Fruit fly (Drosophila melanogaster): Measurements from ENCODE around the gene Klp31E.

The Klp31E gene

DNA sequence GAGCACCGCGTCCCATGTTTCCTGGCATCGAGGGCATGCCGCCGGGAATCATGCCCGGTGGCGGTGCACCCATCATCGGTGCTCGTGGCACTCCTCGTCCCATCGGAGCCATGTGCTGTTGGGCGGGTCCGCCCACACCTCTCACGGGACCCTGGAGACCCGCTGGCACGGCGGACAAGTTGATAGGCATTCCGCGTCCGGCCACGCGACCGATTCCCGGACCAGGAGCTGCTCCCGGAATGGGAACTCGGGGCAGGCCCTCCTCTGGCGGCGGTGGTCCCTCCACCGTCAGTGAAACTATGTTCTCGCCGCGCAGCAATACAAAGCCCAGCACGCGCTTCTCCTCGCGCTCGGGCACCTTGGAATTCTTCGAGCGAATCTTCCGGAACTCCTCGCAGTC, 11.8 kb downstream of the Klp31E start (continued):
- 0 out of 3 replicates have a peak, but pooled peaks have one; percentile 4 for TF ChIP-seq Opbp (GFP tag; IDR thresholded peaks at IDR 0.05; ENCODE audit: partially characterized antibody)
- TF ChIP-seq chn (GFP tag; optimal IDR thresholded peaks at IDR 0.05): no peak
- 0 out of 2 replicates have a peak, but pooled peaks have one; percentile 16 for TF ChIP-seq amos (GFP tag; IDR thresholded peaks at IDR 0.05; ENCODE audit: partially characterized antibody)
- no peak for TF ChIP-seq CG3838 (GFP tag; optimal IDR thresholded peaks at IDR 0.05)
- no peak for TF ChIP-seq peb (GFP tag; IDR thresholded peaks at IDR 0.05)
- no peak for TF ChIP-seq crc (GFP tag; optimal IDR thresholded peaks at IDR 0.05)
- TF ChIP-seq CG16779 (GFP tag; IDR thresholded peaks at IDR 0.05): no peak
- TF ChIP-seq CG4404 (GFP tag; IDR thresholded peaks at IDR 0.05): 0 out of 2 replicates have a peak, but pooled peaks have one; percentile 13
- no peak for TF ChIP-seq CG2678 (tag; optimal IDR thresholded peaks at IDR 0.05)
- TF ChIP-seq CG30020 (tag; optimal IDR thresholded peaks at IDR 0.05): no peak
- 0 out of 2 replicates have a peak, but pooled peaks have one; percentile 12 for TF ChIP-seq CG5953 (GFP tag; IDR thresholded peaks at IDR 0.05)
- TF ChIP-seq hkb (optimal IDR thresholded peaks at IDR 0.05): no peak
- TF ChIP-seq hkb (GFP tag; IDR thresholded peaks at IDR 0.05): no peak
- no peak for TF ChIP-seq CG15269 (tag; optimal IDR thresholded peaks at IDR 0.05)
- TF ChIP-seq unc-4 (GFP tag; IDR thresholded peaks at IDR 0.05; ENCODE audit: partially characterized antibody): no peak
- no peak for TF ChIP-seq Poxn (GFP tag; IDR thresholded peaks at IDR 0.05)
- TF ChIP-seq fru (optimal IDR thresholded peaks at IDR 0.05): no peak
- 0 out of 2 replicates have a peak, but pooled peaks have one; percentile 6 for TF ChIP-seq Dref (GFP tag; IDR thresholded peaks at IDR 0.05)
- TF ChIP-seq ato (GFP tag; IDR thresholded peaks at IDR 0.05; ENCODE audit: partially characterized antibody): 0 out of 2 replicates have a peak, but pooled peaks have one; percentile 13
- TF ChIP-seq CG9817 (tag; optimal IDR thresholded peaks at IDR 0.05): no peak
- TF ChIP-seq Fer2 (tag; optimal IDR thresholded peaks at IDR 0.05): no peak
- no peak for TF ChIP-seq CG10979 (tag; optimal IDR thresholded peaks at IDR 0.05)
- TF ChIP-seq CG3847 (GFP tag; IDR thresholded peaks at IDR 0.05): no peak
- no peak for TF ChIP-seq CG7372 (GFP tag; IDR thresholded peaks at IDR 0.05)
- TF ChIP-seq CG4424 (GFP tag; optimal IDR thresholded peaks at IDR 0.05): no peak
- no peak for TF ChIP-seq cg (GFP tag; optimal IDR thresholded peaks at IDR 0.05)
- TF ChIP-seq CG6272 (GFP tag; IDR thresholded peaks at IDR 0.05): no peak
- TF ChIP-seq Mes4 (GFP tag; optimal IDR thresholded peaks at IDR 0.05): no peak
- no peak for TF ChIP-seq ems (GFP tag; optimal IDR thresholded peaks at IDR 0.05)

- TF ChIP-seq CG2129 (GFP tag; IDR thresholded peaks at IDR 0.05; ENCODE audit: partially characterized antibody): peak; percentile 31; the same call in 1 of the 2 replicates
- no peak for TF ChIP-seq CG10654 (GFP tag; optimal IDR thresholded peaks at IDR 0.05)
- peak; percentile 15 for TF ChIP-seq CrebB (tag; optimal IDR thresholded peaks at IDR 0.05)
- TF ChIP-seq CG6765 (GFP tag; optimal IDR thresholded peaks at IDR 0.05): no peak
- TF ChIP-seq CG16813 (GFP tag; IDR thresholded peaks at IDR 0.05; ENCODE audit: partially characterized antibody): peak; percentile 82
- peak; percentile 16 for TF ChIP-seq CoRest (tag; optimal IDR thresholded peaks at IDR 0.05)
- TF ChIP-seq CG3838 (GFP tag; optimal IDR thresholded peaks at IDR 0.05): no peak
- no peak for TF ChIP-seq CG31388 (GFP tag; optimal IDR thresholded peaks at IDR 0.05)
- peak; percentile 21 for TF ChIP-seq CG3995 (GFP tag; optimal IDR thresholded peaks at IDR 0.05)
- TF ChIP-seq Ets97D (GFP tag; optimal IDR thresholded peaks at IDR 0.05): peak; percentile 83
- peak; percentile 61 for TF ChIP-seq gfzf (GFP tag; optimal IDR thresholded peaks at IDR 0.05)
- peak; percentile 48 for TF ChIP-seq Sox100B (GFP tag; optimal IDR thresholded peaks at IDR 0.05)
- TF ChIP-seq NfI (GFP tag; optimal IDR thresholded peaks at IDR 0.05): no peak
- no peak for TF ChIP-seq dmrt11E (tag; optimal IDR thresholded peaks at IDR 0.05)
- TF ChIP-seq CG33213 (GFP tag; optimal IDR thresholded peaks at IDR 0.05): peak; percentile 4
- no peak for TF ChIP-seq btn (GFP tag; optimal IDR thresholded peaks at IDR 0.05)
- TF ChIP-seq CG34422 (GFP tag; IDR thresholded peaks at IDR 0.05): peak; percentile 58; the same call in 1 of the 3 replicates
- TF ChIP-seq CG33557 (GFP tag; optimal IDR thresholded peaks at IDR 0.05): peak; percentile 26
- no peak for TF ChIP-seq Atf6 (GFP tag; IDR thresholded peaks at IDR 0.05)
- TF ChIP-seq grn (GFP tag; optimal IDR thresholded peaks at IDR 0.05): no peak
- TF ChIP-seq CG1832 (GFP tag; optimal IDR thresholded peaks at IDR 0.05): no peak
- no peak for TF ChIP-seq Hey (tag; optimal IDR thresholded peaks at IDR 0.05)
- TF ChIP-seq C15 (GFP tag; IDR thresholded peaks at IDR 0.05): no peak
- TF ChIP-seq PHDP (tag; optimal IDR thresholded peaks at IDR 0.05): peak; percentile 22
Measured at dm6 chr2L:10426534-10427048, 12.8 kb downstream of the Klp31E start, which contains the start of the genes SmB and KdelR. TSS of gene SmB (minus strand) at chr2L:10426627. TSS of gene KdelR (plus strand) at chr2L:10426887.

Measured in whole organism, embryonic.